Worm (Caenorhabditis elegans) whole organism, L4/young adult: ENCODE measurements around the gene ZK652.8.

Experiments
- W03F9.2 ChIP-seq: fragments of 150-350 bp; optimal IDR thresholded peaks from 2 replicates; lab custom pipeline; 2014; ENCODE audit warnings: missing biosample characterization, missing genetic modification characterization
- dao-5 ChIP-seq: sonication (generic microtip); optimal IDR thresholded peaks from 2 replicates; lab custom pipeline; 2016; ENCODE audit warnings: missing genotype, missing genetic modification characterization, moderate library complexity, missing compliant biosample characterization
- him-1 ChIP-seq: sonication (generic microtip); optimal IDR thresholded peaks from 2 replicates; lab custom pipeline; 2016; ENCODE audit warnings: missing genotype, missing genetic modification reagents, missing genetic modification characterization, missing compliant biosample characterization

ZK652.8 gene

ce11 chrIII:7809033-7809432, 34.4 kb downstream of the ZK652.8 start:
- no peak for TF ChIP-seq W03F9.2 (tag; lab: Kevin White, UChicago)
- TF ChIP-seq dao-5 (tag; lab: Kevin White, UChicago) = no peak
- TF ChIP-seq him-1 (tag; lab: Kevin White, UChicago) = no peak

DNA sequence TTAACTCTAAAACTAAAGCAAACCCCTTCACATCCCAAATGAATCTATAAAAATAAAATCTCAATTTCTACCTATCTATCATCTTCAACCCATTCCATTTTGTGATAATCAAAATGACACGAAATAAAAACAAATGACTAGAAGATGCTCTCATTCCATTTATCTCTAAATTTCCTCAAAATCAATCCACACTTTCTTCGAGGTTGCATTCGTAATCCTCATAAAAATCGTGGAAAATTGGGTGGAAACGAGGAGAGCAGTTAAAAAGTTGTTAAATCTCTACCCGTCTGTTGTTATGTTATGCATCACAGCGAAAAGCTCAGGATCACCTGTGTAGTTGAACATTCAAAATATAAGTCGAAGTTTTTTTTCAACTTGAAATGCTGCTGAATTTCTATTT, 36.5 kb downstream of the ZK652.8 start:
- TF ChIP-seq W03F9.2 (tag; lab: Kevin White, UChicago) (no peak), dao-5 (tag; lab: Kevin White, UChicago) (no peak), him-1 (tag; lab: Kevin White, UChicago) (no peak)

- no peak for TF ChIP-seq dao-5 (tag; lab: Kevin White, UChicago)
- no peak for TF ChIP-seq W03F9.2 (tag; lab: Kevin White, UChicago)
- TF ChIP-seq him-1 (tag; lab: Kevin White, UChicago) = no peak
Measured at ce11 chrIII:7805253-7805652, 38.2 kb downstream of the ZK652.8 start.

- no peak for TF ChIP-seq him-1 (tag; lab: Kevin White, UChicago)
- no peak for TF ChIP-seq dao-5 (tag; lab: Kevin White, UChicago)
- TF ChIP-seq W03F9.2 (tag; lab: Kevin White, UChicago) = no peak
Measured at ce11 chrIII:7795311-7795710, 48.1 kb downstream of the ZK652.8 start, which contains the start of gene cyk-7. Gene cyk-7, minus strand, starts transcription at chrIII:7795409.

DNA sequence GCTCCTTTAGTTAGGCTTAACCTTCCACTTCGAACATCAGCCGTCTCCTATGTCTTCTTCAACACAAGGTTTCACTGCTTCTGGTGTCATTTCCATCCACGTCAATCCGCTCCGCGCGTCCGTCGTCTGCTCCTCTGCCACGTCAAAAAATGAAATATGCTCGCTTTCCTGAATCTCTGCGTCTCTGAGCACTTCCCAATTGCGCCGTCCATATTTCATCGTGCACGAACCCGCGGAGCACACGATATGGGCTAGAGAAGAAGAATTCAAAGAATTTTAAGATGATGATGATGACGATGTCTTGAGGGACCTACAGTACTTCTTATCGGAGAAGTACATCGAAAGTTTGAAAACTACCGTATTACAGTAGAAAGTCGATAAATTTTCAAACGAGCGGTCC, 50.5 kb downstream of the ZK652.8 start:
- TF ChIP-seq W03F9.2 (tag; lab: Kevin White, UChicago) (no peak), him-1 (tag; lab: Kevin White, UChicago) (no peak), dao-5 (tag; lab: Kevin White, UChicago) (no peak)

DNA sequence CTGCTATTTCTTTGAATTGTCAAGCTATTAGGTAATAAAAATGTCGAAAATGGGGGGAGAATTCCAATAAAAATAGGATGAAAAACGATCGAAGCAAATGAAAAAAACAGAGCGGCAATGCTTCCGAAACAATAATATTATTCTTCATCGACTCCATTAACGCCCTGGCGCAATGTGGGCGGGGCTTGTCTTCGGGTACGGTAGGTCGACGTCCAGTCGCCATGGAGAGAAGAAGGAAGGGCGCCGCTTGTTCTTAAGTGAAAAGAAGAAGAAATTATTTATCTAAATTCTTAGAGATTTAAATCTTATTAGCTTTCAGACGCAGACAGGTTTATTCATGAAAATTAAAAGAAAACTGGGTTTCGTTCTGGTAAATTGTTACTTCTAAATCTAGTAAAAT, 51.2 kb downstream of the ZK652.8 start:
- TF ChIP-seq W03F9.2 (tag; lab: Kevin White, UChicago) (no peak), dao-5 (tag; lab: Kevin White, UChicago) (no peak), him-1 (tag; lab: Kevin White, UChicago) (no peak)
